Worm (Caenorhabditis elegans) whole organism, young adult: ENCODE data around the gene B0250.5.
"Not testable (repeated sequence)": the region's sequence is repeated elsewhere in the genome, so short reads cannot be mapped to it uniquely, and the experiment has no call there.

Source experiments
- B0035.1 ChIP-seq: sonication (generic microtip); optimal IDR thresholded peaks from 2 replicates; lab custom pipeline; 2016; ENCODE audit warnings: missing genetic modification characterization, mild to moderate bottlenecking, missing compliant biosample characterization, missing genotype, missing genetic modification reagents
- B0261.1 ChIP-seq: sonication (generic microtip); optimal IDR thresholded peaks from 2 replicates; lab custom pipeline; 2016; ENCODE audit warnings: mild to moderate bottlenecking, missing genetic modification characterization, moderate library complexity, missing compliant biosample characterization
- C06A6.2 ChIP-seq: fragments of 200-800 bp; sonication (Bioruptor generic); conservative IDR thresholded peaks from 2 replicates; pipeline ENCODE4 v1.3.6; 2022; ENCODE audit warnings: missing genetic modification characterization, missing compliant biosample characterization
- F10E7.11 ChIP-seq: sonication (generic microtip); optimal IDR thresholded peaks from 2 replicates; lab custom pipeline; 2017; ENCODE audit warnings: mild to moderate bottlenecking, missing genetic modification characterization, moderate library complexity, missing compliant biosample characterization
- F23B12.7 ChIP-seq: sonication (generic microtip); optimal IDR thresholded peaks from 2 replicates; lab custom pipeline; 2017; ENCODE audit warnings: missing genetic modification characterization, mild to moderate bottlenecking, missing compliant biosample characterization, antibody characterized with exemption, moderate library complexity; ENCODE audit not compliant: insufficient read depth
- Y53F4B.3 ChIP-seq: fragments of 200-800 bp; sonication (Bioruptor generic); IDR thresholded peaks from 2 replicates; pipeline ENCODE4 v1.3.6; 2022; ENCODE audit warnings: missing genetic modification reagents, missing genetic modification characterization, missing compliant biosample characterization
- aptf-2 ChIP-seq: fragments of 200-800 bp; sonication (Bioruptor generic); conservative IDR thresholded peaks from 2 replicates; pipeline ENCODE4 v1.3.6; 2022; ENCODE audit warnings: missing genetic modification reagents, missing genetic modification characterization, missing compliant biosample characterization
- atf-7 ChIP-seq: sonication (generic microtip); optimal IDR thresholded peaks from 2 replicates; lab custom pipeline; 2017; ENCODE audit warnings: mild to moderate bottlenecking, missing genetic modification characterization, missing compliant biosample characterization
- attf-6 ChIP-seq: fragments of 200-800 bp; sonication (Bioruptor generic); IDR thresholded peaks from 2 replicates; pipeline ENCODE4 v1.3.6; 2022; ENCODE audit warnings: missing genetic modification reagents, missing genetic modification characterization, missing compliant biosample characterization
- bed-1 ChIP-seq: fragments of 200-800 bp; sonication (Bioruptor generic); IDR thresholded peaks from 2 replicates; pipeline ENCODE4 v1.3.6; 2022; ENCODE audit warnings: missing genetic modification reagents, missing genetic modification characterization, missing compliant biosample characterization
- ceh-100 ChIP-seq: fragments of 200-800 bp; sonication (Bioruptor generic); IDR thresholded peaks from 2 replicates; pipeline ENCODE4 v1.3.6; 2022; ENCODE audit warnings: missing genetic modification reagents, missing genetic modification characterization, missing compliant biosample characterization
- ceh-91 ChIP-seq: fragments of 200-800 bp; sonication (Bioruptor generic); IDR thresholded peaks from 2 replicates; pipeline ENCODE4 v1.3.6; 2022; ENCODE audit warnings: missing genetic modification reagents, missing genetic modification characterization, missing compliant biosample characterization
- die-1 ChIP-seq: sonication (generic microtip); optimal IDR thresholded peaks from 2 replicates; lab custom pipeline; 2016; ENCODE audit warnings: missing genotype, mild to moderate bottlenecking, missing genetic modification characterization, missing compliant biosample characterization
- dox-1 ChIP-seq: fragments of 200-800 bp; sonication (Bioruptor generic); IDR thresholded peaks from 2 replicates; pipeline ENCODE4 v1.3.6; 2022; ENCODE audit warnings: missing genetic modification reagents, missing genetic modification characterization, missing compliant biosample characterization
- egl-18 ChIP-seq: fragments of 200-800 bp; sonication (Bioruptor generic); IDR thresholded peaks from 2 replicates; pipeline ENCODE4 v1.3.6; 2022; ENCODE audit warnings: missing genetic modification reagents, missing genetic modification characterization, missing compliant biosample characterization
- egrh-3 ChIP-seq: fragments of 200-800 bp; sonication (Bioruptor generic); IDR thresholded peaks from 2 replicates; pipeline ENCODE4 v1.3.6; 2022; ENCODE audit warnings: missing genetic modification reagents, missing genetic modification characterization, missing compliant biosample characterization
- hrde-1 ChIP-seq: sonication (generic microtip); optimal IDR thresholded peaks from 2 replicates; lab custom pipeline; 2016; ENCODE audit warnings: missing genetic modification characterization, mild to moderate bottlenecking, missing compliant biosample characterization, moderate library complexity, missing genotype, missing genetic modification reagents, borderline replicate concordance
- lag-1 ChIP-seq: fragments of 200-800 bp; sonication (Bioruptor generic); IDR thresholded peaks from 2 replicates; pipeline ENCODE4 v1.3.6; 2022; ENCODE audit warnings: missing genetic modification reagents, missing genetic modification characterization, missing compliant biosample characterization
- let-607 ChIP-seq, 2 experiments: fragments of 200-800 bp in 1 of 2; sonication (Bioruptor generic) in 1 of 2; sonication (generic microtip) in 1 of 2; optimal IDR thresholded peaks; 2 replicates each; lab custom pipeline; 2016 to 2018; ENCODE audit warnings: mild to moderate bottlenecking in 2 of 2, missing compliant biosample characterization in 2 of 2, missing genetic modification characterization in 2 of 2, moderate library complexity in 2 of 2, missing genotype in 1 of 2
- lsl-1 ChIP-seq: fragments of 200-800 bp; sonication (Bioruptor generic); optimal IDR thresholded peaks from 2 replicates; lab custom pipeline; 2018; ENCODE audit warnings: mild to moderate bottlenecking, missing genetic modification characterization, moderate library complexity, missing compliant biosample characterization
- madf-10 ChIP-seq: sonication (generic microtip); optimal IDR thresholded peaks from 2 replicates; lab custom pipeline; 2016; ENCODE audit warnings: mild to moderate bottlenecking, missing genetic modification characterization, missing compliant biosample characterization
- madf-6 ChIP-seq: fragments of 200-800 bp; sonication (Bioruptor generic); IDR thresholded peaks from 2 replicates; pipeline ENCODE4 v1.3.6; 2022; ENCODE audit warnings: missing genetic modification reagents, missing genetic modification characterization, missing compliant biosample characterization
- madf-8 ChIP-seq: fragments of 200-800 bp; sonication (Bioruptor generic); conservative IDR thresholded peaks from 2 replicates; pipeline ENCODE4 v1.3.6; 2022; ENCODE audit warnings: missing genetic modification reagents, missing genetic modification characterization, missing compliant biosample characterization
- mes-4 ChIP-seq: sonication (generic microtip); optimal IDR thresholded peaks from 2 replicates; lab custom pipeline; 2016; ENCODE audit warnings: missing genotype, missing genetic modification characterization, missing compliant biosample characterization
- nfya-2 ChIP-seq: fragments of 200-800 bp; sonication (Bioruptor generic); IDR thresholded peaks from 2 replicates; pipeline ENCODE4 v1.3.6; 2022; ENCODE audit warnings: missing genetic modification reagents, missing genetic modification characterization, missing compliant biosample characterization
- nfyb-1 ChIP-seq: fragments of 200-800 bp; sonication (Bioruptor generic); IDR thresholded peaks from 2 replicates; pipeline ENCODE4 v1.3.6; 2022; ENCODE audit warnings: missing genetic modification reagents, missing genetic modification characterization, missing compliant biosample characterization
- nhr-120 ChIP-seq: fragments of 200-800 bp; sonication (Bioruptor generic); IDR thresholded peaks from 2 replicates; pipeline ENCODE4 v1.3.6; 2022; ENCODE audit warnings: missing genetic modification characterization, missing compliant biosample characterization
- repo-1 ChIP-seq: sonication (generic microtip); optimal IDR thresholded peaks from 2 replicates; lab custom pipeline; 2017; ENCODE audit warnings: mild to moderate bottlenecking, missing genetic modification characterization, missing compliant biosample characterization
- rpc-1 ChIP-seq, 2 experiments: fragments of 150-350 bp in 1 of 2; sonication (generic microtip) in 1 of 2; optimal IDR thresholded peaks; 2 replicates each; lab custom pipeline; 2014 to 2018; ENCODE audit warnings: missing biosample characterization in 1 of 2, missing genetic modification characterization in 1 of 2, missing genetic modification reagents in 1 of 2, missing genotype in 1 of 2
- sea-2 ChIP-seq: fragments of 200-800 bp; sonication (Bioruptor generic); IDR thresholded peaks from 2 replicates; pipeline ENCODE4 v1.3.6; 2022; ENCODE audit warnings: missing genetic modification characterization, missing compliant biosample characterization
- snpc-1.1 ChIP-seq: sonication (generic microtip); optimal IDR thresholded peaks from 2 replicates; lab custom pipeline; 2017; ENCODE audit warnings: missing genetic modification characterization, mild to moderate bottlenecking, missing compliant biosample characterization, antibody characterized with exemption, moderate library complexity, missing genotype, missing genetic modification reagents; ENCODE audit not compliant: insufficient read depth
- tbp1 ChIP-seq: fragments of 200-800 bp; sonication (Bioruptor generic); optimal IDR thresholded peaks from 2 replicates; lab custom pipeline; 2018; ENCODE audit warnings: mild to moderate bottlenecking, missing genetic modification characterization, missing compliant biosample characterization
- unc-62 ChIP-seq: fragments of 150-350 bp; optimal IDR thresholded peaks from 2 replicates; lab custom pipeline; 2014; ENCODE audit warnings: missing biosample characterization, missing genetic modification reagents, missing genetic modification characterization
- zfh-2 ChIP-seq: fragments of 200-800 bp; sonication (Bioruptor generic); conservative IDR thresholded peaks from 2 replicates; pipeline ENCODE4 v1.3.6; 2022; ENCODE audit warnings: missing genetic modification reagents, missing genetic modification characterization, missing compliant biosample characterization
- ztf-18 ChIP-seq: sonication (generic microtip); optimal IDR thresholded peaks from 2 replicates; lab custom pipeline; 2016; ENCODE audit warnings: missing genotype, mild to moderate bottlenecking, missing genetic modification characterization, missing compliant biosample characterization
- ztf-25 ChIP-seq: fragments of 200-800 bp; sonication (Bioruptor generic); IDR thresholded peaks from 2 replicates; pipeline ENCODE4 v1.3.6; 2022; ENCODE audit warnings: missing genetic modification reagents, missing genetic modification characterization, missing compliant biosample characterization
- ztf-26 ChIP-seq: sonication (generic microtip); optimal IDR thresholded peaks from 2 replicates; lab custom pipeline; 2017; ENCODE audit warnings: missing genetic modification characterization, missing compliant biosample characterization

The B0250.5 gene

ce11 chrV:20506542-20506941, 12.8 kb downstream of the B0250.5 start:
- TF ChIP-seq zfh-2 (GFP tag; lab: Robert Waterston, UW) = peak; percentile 67; the same call in 1 of the 2 replicates
- no peak for TF ChIP-seq sea-2 (GFP tag; lab: Robert Waterston, UW)
- no peak for TF ChIP-seq B0035.1 (tag; lab: Kevin White, UChicago)
- peak; percentile 21; the same call in 1 of the 2 replicates for TF ChIP-seq egrh-3 (GFP tag; lab: Robert Waterston, UW)

ce11 chrV:20509427-20509826, 15.7 kb downstream of the B0250.5 start:
- peak; percentile 56; the same call in 1 of the 2 replicates for TF ChIP-seq zfh-2 (GFP tag; lab: Robert Waterston, UW)
- no peak for TF ChIP-seq lag-1 (GFP tag; lab: Robert Waterston, UW)
- TF ChIP-seq let-607 (tag; optimal IDR thresholded peaks at IDR 0.05; lab: Kevin White, UChicago) = no peak
- TF ChIP-seq snpc-1.1 (tag; lab: Kevin White, UChicago) = no peak
- 0 out of 2 replicates have a peak, but pooled peaks have one; percentile 46 for TF ChIP-seq nhr-120 (GFP tag; lab: Robert Waterston, UW)
- TF ChIP-seq, all 124 proteins: peak for 2

- TF ChIP-seq lsl-1, mes-4, madf-10: not testable (repeated sequence)
Observed at ce11 chrV:20513661-20514060, 19.9 kb downstream of the B0250.5 start, which contains the start of gene Y38H6C.8. Y38H6C.8 (plus strand) TSS chrV:20513961.

ce11 chrV:20514483-20514882, 20.8 kb downstream of the B0250.5 start:
- no peak for TF ChIP-seq Y53F4B.3 (GFP tag; lab: Robert Waterston, UW)
- TF ChIP-seq ztf-18 (tag; lab: Kevin White, UChicago) = no peak
- no peak for TF ChIP-seq F10E7.11 (tag; lab: Kevin White, UChicago)
- no peak for TF ChIP-seq ztf-25 (GFP tag; lab: Robert Waterston, UW)
- TF ChIP-seq ztf-26 (tag; lab: Kevin White, UChicago) = no peak
- TF ChIP-seq aptf-2 (GFP tag; lab: Robert Waterston, UW) = no peak
- TF ChIP-seq C06A6.2 (GFP tag; lab: Robert Waterston, UW) = no peak
- TF ChIP-seq repo-1 (tag; lab: Kevin White, UChicago) = no peak
- no peak for TF ChIP-seq attf-6 (GFP tag; lab: Robert Waterston, UW)
- no peak for TF ChIP-seq mes-4
- no peak for TF ChIP-seq snpc-1.1 (tag; lab: Kevin White, UChicago)
- no peak for TF ChIP-seq unc-62
- no peak for TF ChIP-seq madf-8
- TF ChIP-seq, all 124 proteins: peak for 0

- peak; percentile 36; the same call in 1 of the 2 replicates for TF ChIP-seq zfh-2 (GFP tag; lab: Robert Waterston, UW)
- no peak for TF ChIP-seq tbp1 (GFP tag; lab: Kevin White, UChicago)
Observed at ce11 chrV:20517005-20517404, 23.3 kb downstream of the B0250.5 start.

- TF ChIP-seq rpc-1 (optimal IDR thresholded peaks at IDR 0.05; lab: Kevin White, UChicago) (no peak), rpc-1 (tag; optimal IDR thresholded peaks at IDR 0.05; lab: Kevin White, UChicago) (no peak), B0261.1 (tag; lab: Kevin White, UChicago) (no peak), dox-1 (GFP tag; lab: Robert Waterston, UW) (no peak), egl-18 (no peak), atf-7 (no peak), ceh-100 (no peak), bed-1 (GFP tag; lab: Robert Waterston, UW) (no peak), hrde-1 (tag; lab: Kevin White, UChicago) (no peak), madf-6 (GFP tag; lab: Robert Waterston, UW) (no peak), F23B12.7 (tag; lab: Kevin White, UChicago) (no peak), nfya-2 (GFP tag; lab: Robert Waterston, UW) (no peak), nfyb-1 (GFP tag; lab: Robert Waterston, UW) (no peak), die-1 (tag; lab: Kevin White, UChicago) (no peak), ceh-91 (GFP tag; lab: Robert Waterston, UW) (no peak), sea-2 (GFP tag; lab: Robert Waterston, UW) (no peak)
Observed at ce11 chrV:20518927-20519326, 25.2 kb downstream of the B0250.5 start, which contains the start of gene Y38H6C.25. Y38H6C.25 (plus strand) TSS chrV:20519227.
